Worm (Caenorhabditis elegans) whole organism, L1 larva: ENCODE results near the gene K08H2.4.

Experiments
- C04F5.9 ChIP-seq: sonication (generic microtip); optimal IDR thresholded peaks from 2 replicates; lab custom pipeline; 2016; ENCODE audit warnings: missing genetic modification characterization, missing compliant biosample characterization
- C16A3.4 ChIP-seq: fragments of 150-350 bp; optimal IDR thresholded peaks from 2 replicates; lab custom pipeline; 2014; ENCODE audit warnings: missing biosample characterization, missing genetic modification characterization
- C34B4.2 ChIP-seq: sonication (generic microtip); optimal IDR thresholded peaks from 2 replicates; lab custom pipeline; 2017; ENCODE audit warnings: mild to moderate bottlenecking, missing genetic modification characterization, missing compliant biosample characterization
- alr-1 ChIP-seq: fragments of 200-800 bp; sonication (Bioruptor generic); optimal IDR thresholded peaks from 2 replicates; lab custom pipeline; 2018; ENCODE audit warnings: borderline replicate concordance, mild to moderate bottlenecking, missing genetic modification characterization, missing compliant biosample characterization
- aly-2 ChIP-seq: fragments of 150-350 bp; optimal IDR thresholded peaks from 2 replicates; lab custom pipeline; 2014; ENCODE audit warnings: missing biosample characterization, missing genetic modification characterization
- ama-1 ChIP-seq: fragments of 150-350 bp; optimal IDR thresholded peaks from 2 replicates; lab custom pipeline; 2014
- ceh-88 ChIP-seq: fragments of 200-800 bp; sonication (Bioruptor generic); IDR thresholded peaks from 2 replicates; pipeline ENCODE4 v1.3.6; 2022; ENCODE audit warnings: missing genetic modification characterization, missing compliant biosample characterization
- dsc-1 ChIP-seq: sonication (generic microtip); optimal IDR thresholded peaks from 2 replicates; lab custom pipeline; 2016; ENCODE audit warnings: mild to moderate bottlenecking, missing genetic modification characterization, missing compliant biosample characterization
- efl-3 ChIP-seq: fragments of 200-800 bp; sonication (Bioruptor generic); optimal IDR thresholded peaks from 2 replicates; lab custom pipeline; 2018; ENCODE audit warnings: mild to moderate bottlenecking, missing genetic modification characterization, missing compliant biosample characterization
- egl-13 ChIP-seq: sonication (generic microtip); optimal IDR thresholded peaks from 2 replicates; lab custom pipeline; 2016; ENCODE audit warnings: missing genotype, missing genetic modification reagents, missing genetic modification characterization, missing compliant biosample characterization
- egl-27 ChIP-seq, 2 experiments: fragments of 150-350 bp in 1 of 2; sonication (generic microtip); optimal IDR thresholded peaks; 3 replicates each; lab custom pipeline; 2017 to 2018; ENCODE audit warnings: missing biosample characterization in 2 of 2, missing genetic modification characterization in 2 of 2, missing genetic modification reagents in 2 of 2
- elt-2 ChIP-seq: sonication (generic microtip); optimal IDR thresholded peaks from 2 replicates; lab custom pipeline; 2016; ENCODE audit warnings: missing genetic modification characterization, mild to moderate bottlenecking, inconsistent platforms, missing compliant biosample characterization, missing genetic modification reagents
- fkh-4 ChIP-seq: sonication (generic microtip); optimal IDR thresholded peaks from 2 replicates; lab custom pipeline; 2016; ENCODE audit warnings: missing compliant biosample characterization, missing genetic modification characterization, borderline replicate concordance
- fkh-8 ChIP-seq: sonication (generic microtip); optimal IDR thresholded peaks from 2 replicates; lab custom pipeline; 2016; ENCODE audit warnings: mild to moderate bottlenecking, missing genetic modification characterization, missing compliant biosample characterization
- fos-1 ChIP-seq: fragments of 150-350 bp; optimal IDR thresholded peaks from 2 replicates; lab custom pipeline; 2014; ENCODE audit warnings: missing biosample characterization, missing genetic modification characterization
- hlh-17 ChIP-seq: fragments of 200-800 bp; sonication (Bioruptor generic); optimal IDR thresholded peaks from 2 replicates; lab custom pipeline; 2018; ENCODE audit warnings: missing genetic modification characterization, mild to moderate bottlenecking, missing compliant biosample characterization, moderate library complexity, borderline replicate concordance
- hlh-4 ChIP-seq: sonication (generic microtip); optimal IDR thresholded peaks from 2 replicates; lab custom pipeline; 2016; ENCODE audit warnings: mild to moderate bottlenecking, missing genetic modification characterization, missing compliant biosample characterization
- hpl-2 ChIP-seq: fragments of 150-350 bp; optimal IDR thresholded peaks from 2 replicates; lab custom pipeline; 2014; ENCODE audit warnings: missing biosample characterization, missing genetic modification reagents, missing genetic modification characterization
- irx-1 ChIP-seq: sonication (generic microtip); optimal IDR thresholded peaks from 2 replicates; lab custom pipeline; 2016; ENCODE audit warnings: missing genetic modification characterization, missing compliant biosample characterization
- isw-1 ChIP-seq: fragments of 200-800 bp; sonication (Bioruptor generic); IDR thresholded peaks from 2 replicates; pipeline ENCODE4 v1.3.6; 2022; ENCODE audit warnings: missing genetic modification characterization, missing compliant biosample characterization
- jun-1 ChIP-seq: fragments of 150-350 bp; optimal IDR thresholded peaks from 2 replicates; lab custom pipeline; 2014; ENCODE audit warnings: missing biosample characterization, missing genetic modification reagents, missing genetic modification characterization
- lin-14 ChIP-seq: fragments of 200-800 bp; sonication (Bioruptor generic); optimal IDR thresholded peaks from 2 replicates; lab custom pipeline; 2018; ENCODE audit warnings: mild to moderate bottlenecking, missing genetic modification characterization, moderate library complexity, missing compliant biosample characterization
- lin-15B ChIP-seq: fragments of 150-350 bp; sonication (generic microtip); optimal IDR thresholded peaks from 3 replicates; lab custom pipeline; 2014; ENCODE audit warnings: missing biosample characterization, missing genetic modification characterization
- lin-35 ChIP-seq, 2 experiments: fragments of 150-350 bp; optimal IDR thresholded peaks; 2 replicates each; lab custom pipeline; 2014; ENCODE audit warnings: missing biosample characterization in 2 of 2, missing genetic modification characterization in 2 of 2, missing genetic modification reagents in 2 of 2
- lir-3 ChIP-seq: sonication (generic microtip); optimal IDR thresholded peaks from 2 replicates; lab custom pipeline; 2016; ENCODE audit warnings: mild to moderate bottlenecking, missing genetic modification characterization, moderate library complexity, missing compliant biosample characterization; ENCODE audit not compliant: poor library complexity
- mab-9 ChIP-seq: fragments of 200-800 bp; sonication (Bioruptor generic); IDR thresholded peaks from 2 replicates; pipeline ENCODE4 v1.3.6; 2022; ENCODE audit warnings: missing genetic modification reagents, missing genetic modification characterization, missing compliant biosample characterization
- mep-1 ChIP-seq: fragments of 150-350 bp; optimal IDR thresholded peaks from 2 replicates; lab custom pipeline; 2014; ENCODE audit warnings: missing biosample characterization, missing genetic modification characterization
- nhr-12 ChIP-seq: sonication (generic microtip); optimal IDR thresholded peaks from 2 replicates; lab custom pipeline; 2017; ENCODE audit warnings: missing biosample characterization, missing genetic modification characterization
- nhr-19 ChIP-seq: fragments of 200-800 bp; sonication (Bioruptor generic); conservative IDR thresholded peaks from 2 replicates; pipeline ENCODE4 v1.3.6; 2022; ENCODE audit warnings: missing genetic modification characterization, missing compliant biosample characterization
- nhr-20 ChIP-seq: sonication (generic microtip); optimal IDR thresholded peaks from 2 replicates; lab custom pipeline; 2016; ENCODE audit warnings: mild to moderate bottlenecking, missing genetic modification characterization, missing compliant biosample characterization
- nhr-237 ChIP-seq: fragments of 150-350 bp; optimal IDR thresholded peaks from 2 replicates; lab custom pipeline; 2014; ENCODE audit warnings: missing biosample characterization, missing genetic modification characterization
- nhr-28 ChIP-seq: fragments of 150-350 bp; optimal IDR thresholded peaks from 2 replicates; lab custom pipeline; 2014; ENCODE audit warnings: missing biosample characterization, missing genetic modification characterization
- nhr-47 ChIP-seq: sonication (generic microtip); optimal IDR thresholded peaks from 2 replicates; lab custom pipeline; 2016; ENCODE audit warnings: mild to moderate bottlenecking, missing genetic modification characterization, moderate library complexity, missing compliant biosample characterization
- nhr-71 ChIP-seq: sonication (generic microtip); optimal IDR thresholded peaks from 2 replicates; lab custom pipeline; 2016; ENCODE audit warnings: mild to moderate bottlenecking, missing genetic modification characterization, moderate library complexity, missing compliant biosample characterization
- nhr-90 ChIP-seq: sonication (generic microtip); optimal IDR thresholded peaks from 2 replicates; lab custom pipeline; 2016; ENCODE audit warnings: mild to moderate bottlenecking, missing genetic modification characterization, missing compliant biosample characterization; ENCODE audit not compliant: poor library complexity
- pax-3 ChIP-seq: fragments of 200-800 bp; sonication (Bioruptor generic); optimal IDR thresholded peaks from 2 replicates; lab custom pipeline; 2018; ENCODE audit warnings: mild to moderate bottlenecking, missing genetic modification characterization, moderate library complexity, missing compliant biosample characterization
- skn-1 ChIP-seq: fragments of 150-350 bp; optimal IDR thresholded peaks from 2 replicates; lab custom pipeline; 2014; ENCODE audit warnings: missing biosample characterization, missing genetic modification characterization
- snpc-4 ChIP-seq: fragments of 150-350 bp; optimal IDR thresholded peaks from 2 replicates; lab custom pipeline; 2014; ENCODE audit warnings: missing biosample characterization, missing genetic modification characterization
- snu-23 ChIP-seq: sonication (generic microtip); optimal IDR thresholded peaks from 2 replicates; lab custom pipeline; 2016; ENCODE audit warnings: missing genetic modification characterization, missing compliant biosample characterization
- sox-4 ChIP-seq: sonication (generic microtip); optimal IDR thresholded peaks from 2 replicates; lab custom pipeline; 2016; ENCODE audit warnings: missing genetic modification characterization, missing compliant biosample characterization
- sptf-1 ChIP-seq: fragments of 150-350 bp; optimal IDR thresholded peaks from 2 replicates; lab custom pipeline; 2014; ENCODE audit warnings: missing biosample characterization, missing genetic modification characterization
- swsn-7 ChIP-seq: sonication (generic microtip); optimal IDR thresholded peaks from 2 replicates; lab custom pipeline; 2016; ENCODE audit warnings: missing genetic modification characterization, missing compliant biosample characterization
- tbx-2 ChIP-seq: sonication (generic microtip); optimal IDR thresholded peaks from 2 replicates; lab custom pipeline; 2016; ENCODE audit warnings: missing genetic modification characterization, missing compliant biosample characterization
- unc-130 ChIP-seq: fragments of 150-350 bp; optimal IDR thresholded peaks from 2 replicates; lab custom pipeline; 2017; ENCODE audit warnings: missing biosample characterization, missing genetic modification characterization, inconsistent platforms
- unc-30 ChIP-seq: sonication (generic microtip); optimal IDR thresholded peaks from 2 replicates; lab custom pipeline; 2017; ENCODE audit warnings: missing biosample characterization, missing genetic modification characterization
- unc-86 ChIP-seq: sonication (generic microtip); optimal IDR thresholded peaks from 2 replicates; lab custom pipeline; 2016; ENCODE audit warnings: missing genetic modification characterization, missing compliant biosample characterization
- unc-98 ChIP-seq: fragments of 200-800 bp; sonication (Bioruptor generic); IDR thresholded peaks from 2 replicates; pipeline ENCODE4 v1.3.6; 2022; ENCODE audit warnings: missing genetic modification characterization, missing compliant biosample characterization
- zag-1 ChIP-seq: fragments of 150-350 bp; optimal IDR thresholded peaks from 2 replicates; lab custom pipeline; 2014; ENCODE audit warnings: missing biosample characterization, missing genetic modification characterization
- ztf-4 ChIP-seq: fragments of 150-350 bp; optimal IDR thresholded peaks from 2 replicates; lab custom pipeline; 2014; ENCODE audit warnings: missing biosample characterization, missing genetic modification characterization

The K08H2.4 gene

ce11 chrX:13251354-13251843, 13.1 kb downstream of the K08H2.4 start (continued):
- no peak for TF ChIP-seq nhr-12 (tag; lab: Kevin White, UChicago)
- peak; percentile 9 for TF ChIP-seq ztf-4 (tag; lab: Kevin White, UChicago)
- TF ChIP-seq C16A3.4 (tag; lab: Kevin White, UChicago): peak; percentile 54
- peak; percentile 89 for TF ChIP-seq nhr-71 (tag; lab: Kevin White, UChicago)
- peak; percentile 89 for TF ChIP-seq nhr-20 (tag; lab: Kevin White, UChicago)
- peak; percentile 53 for TF ChIP-seq fkh-8 (tag; lab: Kevin White, UChicago)
- no peak for TF ChIP-seq hlh-4 (tag; lab: Kevin White, UChicago)
- TF ChIP-seq aly-2 (tag; lab: Kevin White, UChicago): no peak
- no peak for TF ChIP-seq sox-4
- no peak; the same call in none of the 2 replicates for TF ChIP-seq isw-1
- TF ChIP-seq lin-14 (GFP tag; lab: Kevin White, UChicago): peak; percentile 96
- TF ChIP-seq nhr-47 (tag; lab: Kevin White, UChicago): peak; percentile 69
- no peak for TF ChIP-seq fkh-4 (tag; lab: Kevin White, UChicago)
- peak; percentile 42 for TF ChIP-seq skn-1 (tag; lab: Kevin White, UChicago)
- peak; percentile 84 for TF ChIP-seq snu-23 (GFP tag; lab: Kevin White, UChicago)
- TF ChIP-seq unc-30 (tag; lab: Kevin White, UChicago): no peak
- peak; percentile 64 to 74 for TF ChIP-seq lin-35 (GFP tag; optimal IDR thresholded peaks at IDR 0.05; lab: Kevin White, UChicago)
- peak; percentile 65 for TF ChIP-seq nhr-19
- TF ChIP-seq alr-1 (tag; lab: Kevin White, UChicago): no peak
- TF ChIP-seq zag-1: no peak
- TF ChIP-seq mab-9 (GFP tag; lab: Robert Waterston, UW): 0 out of 2 replicates have a peak, but pooled peaks have one; percentile 19
- peak; percentile 35 for TF ChIP-seq irx-1 (tag; lab: Kevin White, UChicago)
- no peak for TF ChIP-seq unc-130 (tag; lab: Kevin White, UChicago)
- no peak for TF ChIP-seq lir-3 (tag; lab: Kevin White, UChicago)
- TF ChIP-seq egl-13 (tag; lab: Kevin White, UChicago): no peak
- TF ChIP-seq egl-27 (tag; optimal IDR thresholded peaks at IDR 0.05; lab: Kevin White, UChicago): peak in 1 of 2 experiments; percentile 63
- TF ChIP-seq C04F5.9 (tag; lab: Kevin White, UChicago): no peak
- no peak for TF ChIP-seq ceh-88 (GFP tag; lab: Robert Waterston, UW)
- no peak for TF ChIP-seq efl-3 (GFP tag; lab: Kevin White, UChicago)
- TF ChIP-seq mep-1: peak; percentile 85
- no peak for TF ChIP-seq hlh-17 (GFP tag; lab: Kevin White, UChicago)
- no peak for TF ChIP-seq sptf-1 (tag; lab: Kevin White, UChicago)
- no peak for TF ChIP-seq elt-2 (tag; lab: Kevin White, UChicago)
- TF ChIP-seq unc-86: peak; percentile 55
- no peak for TF ChIP-seq nhr-28
- TF ChIP-seq jun-1 (tag; lab: Kevin White, UChicago): peak; percentile 41
- peak; percentile 40 for TF ChIP-seq fos-1 (tag; lab: Kevin White, UChicago)
- no peak for TF ChIP-seq ama-1 (lab: Kevin White, UChicago)
- TF ChIP-seq dsc-1: peak; percentile 56

ce11 chrX:13251914-13252434, 13.7 kb downstream of the K08H2.4 start, which contains the start of gene nhr-32:
Gene nhr-32, plus strand, starts transcription at chrX:13251964.
- TF ChIP-seq egl-13 (tag; lab: Kevin White, UChicago) (no peak), nhr-47 (tag; lab: Kevin White, UChicago) (no peak), tbx-2 (no peak), pax-3 (tag; lab: Kevin White, UChicago) (no peak), unc-98 (GFP tag; lab: Robert Waterston, UW) (no peak), snpc-4 (no peak), nhr-90 (tag; lab: Kevin White, UChicago) (no peak), ztf-4 (tag; lab: Kevin White, UChicago) (no peak), swsn-7 (tag; lab: Kevin White, UChicago) (no peak), hpl-2 (GFP tag; lab: Kevin White, UChicago) (no peak), nhr-20 (tag; lab: Kevin White, UChicago) (no peak), C34B4.2 (tag; lab: Kevin White, UChicago) (no peak), nhr-28 (no peak), nhr-237 (tag; lab: Kevin White, UChicago) (no peak), sptf-1 (tag; lab: Kevin White, UChicago) (no peak), ceh-88 (GFP tag; lab: Robert Waterston, UW) (no peak), lin-15B (tag; lab: Kevin White, UChicago) (no peak)
